Worm (Caenorhabditis elegans): Measurements from ENCODE around the gene kel-8.

DNA sequence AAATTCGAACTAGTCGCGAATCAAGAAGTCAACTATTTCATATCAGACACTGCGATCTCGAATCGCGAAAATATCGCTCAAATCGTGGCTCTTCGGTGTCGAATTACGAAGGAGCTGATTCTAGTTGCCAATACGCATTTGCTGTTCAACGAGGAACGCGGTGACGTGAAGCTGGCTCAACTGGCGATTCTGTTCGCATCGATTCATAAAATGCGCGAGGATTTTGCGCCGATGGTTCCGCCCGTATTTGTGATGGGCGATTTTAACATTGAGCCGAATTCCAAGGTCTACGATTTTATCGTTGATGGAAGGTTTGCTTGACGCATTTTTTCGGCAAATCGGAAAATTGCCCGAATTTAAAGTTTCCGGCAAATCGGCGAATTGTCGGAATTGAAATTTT lies 10.8 kb upstream of the kel-8 start:
- no peak for TF ChIP-seq Y116A8C.19 (tag; optimal IDR thresholded peaks at IDR 0.05; ENCODE audit: borderline replicate concordance)
- TF ChIP-seq pax-3 (tag; optimal IDR thresholded peaks at IDR 0.05) = no peak
- no peak for TF ChIP-seq ztf-11 (tag; optimal IDR thresholded peaks at IDR 0.05)
- TF ChIP-seq nhr-28 (tag; optimal IDR thresholded peaks at IDR 0.05) = no peak
- TF ChIP-seq lir-3 (tag; optimal IDR thresholded peaks at IDR 0.05; ENCODE audit: poor library complexity) = no peak
- no peak for TF ChIP-seq mdl-1 (tag; optimal IDR thresholded peaks at IDR 0.05)
- no peak for TF ChIP-seq nhr-77 (tag; optimal IDR thresholded peaks at IDR 0.05)
- TF ChIP-seq unc-62 (GFP tag; optimal IDR thresholded peaks at IDR 0.05) = no peak
- TF ChIP-seq unc-98 (GFP tag; IDR thresholded peaks at IDR 0.05) = no peak

Measured in whole organism, L1 larva.